Fruit fly (Drosophila melanogaster): ENCODE results near the gene Moe.

Moe gene

DNA sequence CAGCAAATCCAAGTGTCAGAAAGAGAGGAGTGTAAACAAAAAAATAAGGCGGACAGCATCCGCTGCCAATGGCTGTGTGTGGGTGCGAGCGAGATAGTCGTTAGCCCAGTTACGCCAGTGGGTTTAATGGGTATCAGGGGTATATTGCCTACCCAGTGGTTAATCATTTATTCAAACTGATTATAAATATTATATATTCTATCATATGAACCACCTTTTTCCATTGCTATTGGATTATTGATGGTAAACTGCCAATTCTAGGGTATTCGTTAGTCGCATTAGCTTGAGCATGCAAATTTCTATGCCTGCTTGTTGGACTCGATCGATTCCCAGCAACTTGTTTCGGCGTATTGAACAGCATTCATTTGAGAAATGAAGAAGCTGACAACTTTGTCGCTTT lies 2.1 kb downstream of the Moe start:
- TF ChIP-seq ttk (optimal IDR thresholded peaks at IDR 0.05) (no peak), Sin3A (optimal IDR thresholded peaks at IDR 0.05) (no peak), Myc (optimal IDR thresholded peaks at IDR 0.05) (no peak), insv (optimal IDR thresholded peaks at IDR 0.05) (no peak), psq (optimal IDR thresholded peaks at IDR 0.05) (no peak), h (optimal IDR thresholded peaks at IDR 0.05) (no peak)

DNA sequence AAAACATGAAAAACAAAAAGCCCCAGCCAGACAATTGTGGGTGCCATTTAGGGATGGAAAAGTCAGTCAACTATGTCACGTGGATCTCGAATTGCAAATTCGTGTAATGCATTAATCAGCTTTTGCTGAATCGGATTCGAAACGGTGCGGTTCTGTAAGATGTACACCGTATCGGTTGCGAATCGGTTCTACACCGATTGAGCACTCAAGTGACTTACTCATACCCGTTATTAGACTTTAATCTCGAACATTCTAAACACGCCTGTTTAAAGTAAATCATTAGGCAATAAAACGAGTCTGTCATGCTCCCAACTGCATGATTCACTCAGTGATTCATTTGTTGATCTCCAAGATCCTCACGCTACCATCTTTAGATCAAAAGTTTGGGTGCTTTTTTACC lies 2.7 kb downstream of the Moe start:
- TF ChIP-seq insv (optimal IDR thresholded peaks at IDR 0.05): no peak

dm6 chrX:8895018-8895392 lies 3.1 kb downstream of the Moe start:
- TF ChIP-seq insv (optimal IDR thresholded peaks at IDR 0.05) (no peak), ttk (optimal IDR thresholded peaks at IDR 0.05) (no peak), psq (optimal IDR thresholded peaks at IDR 0.05) (no peak), h (optimal IDR thresholded peaks at IDR 0.05) (no peak), Sin3A (optimal IDR thresholded peaks at IDR 0.05) (no peak), Myc (optimal IDR thresholded peaks at IDR 0.05) (no peak)

DNA sequence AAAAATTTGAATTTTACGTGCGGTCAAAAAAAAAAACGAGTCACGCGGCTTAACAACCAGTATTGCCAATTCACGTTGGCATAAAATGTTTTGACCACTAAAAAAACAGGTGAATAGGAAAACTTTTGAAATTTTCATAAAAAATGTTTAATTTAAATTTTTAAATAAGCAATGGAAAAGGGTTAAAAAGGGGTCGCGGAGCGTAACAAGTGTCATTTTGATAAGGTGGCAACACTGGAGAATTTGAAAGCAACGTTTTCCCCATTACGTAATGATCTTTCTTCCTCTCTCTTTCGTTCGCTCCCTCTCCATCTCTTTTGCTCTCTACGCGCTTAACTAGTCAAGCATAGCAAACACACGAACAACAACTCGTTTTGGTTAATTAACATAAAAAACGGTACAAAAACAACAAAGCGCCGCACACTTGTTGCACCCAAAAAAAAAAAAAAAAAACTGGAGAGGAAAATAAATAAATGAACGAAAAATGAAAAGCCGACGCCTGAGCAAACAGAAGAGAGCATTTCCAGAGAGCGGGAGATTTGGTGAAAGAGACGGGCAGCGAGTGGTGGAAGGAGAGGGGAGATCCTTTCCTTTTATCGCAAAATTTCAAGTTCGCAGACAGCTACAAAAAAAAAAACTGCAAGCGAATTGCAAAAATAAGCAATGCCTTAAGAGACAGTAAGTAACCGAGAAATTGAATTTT lies 3.7 kb downstream of the Moe start:
- TF ChIP-seq Sin3A (optimal IDR thresholded peaks at IDR 0.05) (no peak), Myc (optimal IDR thresholded peaks at IDR 0.05) (no peak), h (optimal IDR thresholded peaks at IDR 0.05) (no peak), insv (optimal IDR thresholded peaks at IDR 0.05) (no peak), psq (optimal IDR thresholded peaks at IDR 0.05) (no peak), ttk (optimal IDR thresholded peaks at IDR 0.05) (no peak)

dm6 chrX:8893378-8893912 lies 4.7 kb downstream of the Moe start:
- TF ChIP-seq h (optimal IDR thresholded peaks at IDR 0.05) (no peak), psq (optimal IDR thresholded peaks at IDR 0.05) (no peak)

- TF ChIP-seq insv (optimal IDR thresholded peaks at IDR 0.05) (no peak), ttk (optimal IDR thresholded peaks at IDR 0.05) (no peak), psq (optimal IDR thresholded peaks at IDR 0.05) (no peak), Myc (optimal IDR thresholded peaks at IDR 0.05) (no peak), Sin3A (optimal IDR thresholded peaks at IDR 0.05) (no peak), h (optimal IDR thresholded peaks at IDR 0.05) (no peak)
These were observed 5.6 kb downstream of the Moe start for dm6 chrX:8892445-8893009.

dm6 chrX:8891565-8892276 lies 6.4 kb downstream of the Moe start:
- TF ChIP-seq psq (optimal IDR thresholded peaks at IDR 0.05) (no peak), h (optimal IDR thresholded peaks at IDR 0.05) (no peak), ttk (optimal IDR thresholded peaks at IDR 0.05) (no peak)

dm6 chrX:8890974-8891373 lies 7.2 kb downstream of the Moe start:
- no peak for TF ChIP-seq Myc (optimal IDR thresholded peaks at IDR 0.05)

dm6 chrX:8888861-8889392 lies 9.2 kb downstream of the Moe start:
- TF ChIP-seq Myc (optimal IDR thresholded peaks at IDR 0.05): no peak
- TF ChIP-seq psq (optimal IDR thresholded peaks at IDR 0.05): no peak
- TF ChIP-seq insv (optimal IDR thresholded peaks at IDR 0.05): no peak
- TF ChIP-seq h (optimal IDR thresholded peaks at IDR 0.05): no peak
- no peak for TF ChIP-seq ttk (optimal IDR thresholded peaks at IDR 0.05)
- no peak for TF ChIP-seq Sin3A (optimal IDR thresholded peaks at IDR 0.05)

DNA sequence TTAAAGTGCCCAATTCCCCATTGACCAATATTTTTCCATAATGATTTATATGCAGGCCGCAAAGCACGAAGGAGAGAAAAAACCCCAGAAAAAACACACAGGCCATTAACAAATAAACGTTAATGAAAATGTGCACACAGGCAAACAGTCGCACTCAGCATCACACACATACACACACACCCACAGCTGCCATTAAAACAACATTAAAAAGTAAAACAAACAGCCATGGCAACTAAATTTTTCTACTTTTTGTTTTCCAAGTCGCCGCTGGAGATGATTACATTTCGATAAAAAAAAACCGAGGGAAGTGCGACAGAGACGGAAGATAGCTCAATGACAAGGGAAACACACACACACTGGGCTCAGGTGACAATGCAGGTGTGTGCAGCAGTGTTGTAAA lies 10.7 kb downstream of the Moe start:
- no peak for TF ChIP-seq Sin3A (optimal IDR thresholded peaks at IDR 0.05)
- TF ChIP-seq h (optimal IDR thresholded peaks at IDR 0.05): no peak
- no peak for TF ChIP-seq insv (optimal IDR thresholded peaks at IDR 0.05)
- no peak for TF ChIP-seq Myc (optimal IDR thresholded peaks at IDR 0.05)
- no peak for TF ChIP-seq ttk (optimal IDR thresholded peaks at IDR 0.05)
- TF ChIP-seq psq (optimal IDR thresholded peaks at IDR 0.05): no peak

dm6 chrX:8885177-8885576 lies 13.0 kb downstream of the Moe start:
- TF ChIP-seq ttk (optimal IDR thresholded peaks at IDR 0.05) (no peak), Sin3A (optimal IDR thresholded peaks at IDR 0.05) (no peak), psq (optimal IDR thresholded peaks at IDR 0.05) (no peak), Myc (optimal IDR thresholded peaks at IDR 0.05) (no peak), insv (optimal IDR thresholded peaks at IDR 0.05) (no peak), h (optimal IDR thresholded peaks at IDR 0.05) (no peak)

DNA sequence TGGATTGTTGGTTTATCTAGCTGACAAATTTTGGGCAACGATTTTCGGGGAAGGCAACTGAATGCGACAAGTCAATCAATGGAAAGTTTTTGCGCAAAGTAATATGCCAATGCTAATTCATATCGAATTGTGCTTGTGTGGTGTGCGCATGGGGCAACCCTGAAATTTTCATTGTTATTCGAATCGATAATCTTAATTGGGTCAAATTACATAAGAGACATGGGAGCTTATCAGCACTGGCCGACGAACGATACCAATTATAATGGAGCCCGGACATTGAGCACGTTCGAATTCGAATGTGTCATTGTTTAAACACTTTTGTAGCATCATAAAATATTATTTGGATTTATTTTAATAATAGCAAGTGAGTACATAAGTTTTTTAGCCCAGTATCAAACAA lies 13.5 kb downstream of the Moe start:
- no peak for TF ChIP-seq insv (optimal IDR thresholded peaks at IDR 0.05)
- TF ChIP-seq Myc (optimal IDR thresholded peaks at IDR 0.05): no peak
- TF ChIP-seq Sin3A (optimal IDR thresholded peaks at IDR 0.05): no peak
- no peak for TF ChIP-seq psq (optimal IDR thresholded peaks at IDR 0.05)
- TF ChIP-seq h (optimal IDR thresholded peaks at IDR 0.05): no peak
- TF ChIP-seq ttk (optimal IDR thresholded peaks at IDR 0.05): no peak

DNA sequence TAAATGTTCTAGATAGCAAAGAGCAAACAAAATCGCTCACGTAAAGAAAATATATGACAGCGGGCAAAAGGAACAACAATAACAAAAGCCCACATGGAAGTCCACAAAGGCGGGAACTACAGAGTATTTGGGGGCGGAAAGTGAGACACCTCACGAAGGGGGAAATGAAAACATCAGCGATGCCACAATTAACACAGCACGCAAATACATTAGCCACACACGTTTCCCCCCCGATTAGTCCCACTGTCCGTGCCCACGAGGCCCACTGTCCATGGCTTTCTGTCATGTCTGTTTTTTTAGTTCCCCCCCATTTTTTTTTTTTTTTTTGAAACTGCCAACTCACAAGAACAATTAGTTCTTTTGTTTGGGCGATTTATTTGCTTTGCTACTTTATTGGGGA lies 14.2 kb downstream of the Moe start:
- TF ChIP-seq ttk (optimal IDR thresholded peaks at IDR 0.05) (no peak), Myc (optimal IDR thresholded peaks at IDR 0.05) (no peak), insv (optimal IDR thresholded peaks at IDR 0.05) (no peak), h (optimal IDR thresholded peaks at IDR 0.05) (no peak), psq (optimal IDR thresholded peaks at IDR 0.05) (no peak), Sin3A (optimal IDR thresholded peaks at IDR 0.05) (no peak)

Data from Kc167 (cell line).